Worm (Caenorhabditis elegans): ENCODE results near the gene acl-3.

acl-3 gene

ce11 chrIV:11692071-11692673 is 40.3 kb upstream of the acl-3 start (continued):
- TF ChIP-seq K09A11.1 (tag; optimal IDR thresholded peaks at IDR 0.05; ENCODE audit: insufficient read depth) (no peak), pax-1 (tag; optimal IDR thresholded peaks at IDR 0.05) (no peak), rnt-1 (tag; optimal IDR thresholded peaks at IDR 0.05) (peak; percentile 81), unc-55 (GFP tag; optimal IDR thresholded peaks at IDR 0.05) (peak; percentile 62), fkh-6 (tag; optimal IDR thresholded peaks at IDR 0.05) (no peak), ceh-9 (tag; optimal IDR thresholded peaks at IDR 0.05) (no peak), ref-2 (tag; optimal IDR thresholded peaks at IDR 0.05) (peak; percentile 85), ceh-14 (tag; optimal IDR thresholded peaks at IDR 0.05) (peak; percentile 6), zip-5 (tag; optimal IDR thresholded peaks at IDR 0.05) (no peak), pqm-1 (tag; optimal IDR thresholded peaks at IDR 0.05) (peak; percentile 44), dmd-4 (tag; optimal IDR thresholded peaks at IDR 0.05; ENCODE audit: borderline replicate concordance) (no peak), ama-1 (optimal IDR thresholded peaks at IDR 0.05) (no peak), fkh-10 (GFP tag; optimal IDR thresholded peaks at IDR 0.05) (no peak), hlh-8 (tag; optimal IDR thresholded peaks at IDR 0.05) (no peak), nfya-1 (tag; optimal IDR thresholded peaks at IDR 0.05) (peak; percentile 81), Y22D7AL.16 (tag; optimal IDR thresholded peaks at IDR 0.05) (no peak), che-1 (tag; optimal IDR thresholded peaks at IDR 0.05) (no peak), hlh-13 (GFP tag; optimal IDR thresholded peaks at IDR 0.05) (no peak), lim-6 (tag; optimal IDR thresholded peaks at IDR 0.05) (no peak), hlh-30 (tag; optimal IDR thresholded peaks at IDR 0.05; ENCODE audit: insufficient read depth) (no peak), ceh-2 (tag; optimal IDR thresholded peaks at IDR 0.05) (peak; percentile 11), tbx-2 (tag; optimal IDR thresholded peaks at IDR 0.05) (peak; percentile 76), C38D4.7 (GFP tag; optimal IDR thresholded peaks at IDR 0.05) (no peak), pat-9 (tag; optimal IDR thresholded peaks at IDR 0.05) (no peak), elt-4 (tag; optimal IDR thresholded peaks at IDR 0.05) (no peak), ztf-16 (tag; optimal IDR thresholded peaks at IDR 0.05) (peak; percentile 46), ttx-3 (tag; optimal IDR thresholded peaks at IDR 0.05) (no peak), lin-11 (tag; optimal IDR thresholded peaks at IDR 0.05) (no peak), elt-2 (tag; optimal IDR thresholded peaks at IDR 0.05) (peak; percentile 91), eyg-1 (tag; optimal IDR thresholded peaks at IDR 0.05) (no peak), sdc-2 (tag; optimal IDR thresholded peaks at IDR 0.05) (no peak), ets-4 (tag; optimal IDR thresholded peaks at IDR 0.05) (no peak), ceh-22 (tag; optimal IDR thresholded peaks at IDR 0.05) (no peak), unc-42 (tag; optimal IDR thresholded peaks at IDR 0.05) (peak; percentile 98), sox-2 (GFP tag; IDR thresholded peaks at IDR 0.05) (peak; percentile 34; the same call in 1 of the 2 replicates), syd-9 (tag; optimal IDR thresholded peaks at IDR 0.05) (peak; percentile 52), fax-1 (tag; optimal IDR thresholded peaks at IDR 0.05) (no peak), unc-3 (GFP tag; conservative IDR thresholded peaks at IDR 0.05) (no peak), unc-3 (tag; optimal IDR thresholded peaks at IDR 0.05) (no peak), ceh-30 (tag; optimal IDR thresholded peaks at IDR 0.05) (no peak), T23F11.4 (GFP tag; optimal IDR thresholded peaks at IDR 0.05) (no peak), dve-1 (tag; optimal IDR thresholded peaks at IDR 0.05) (peak; percentile 72), odd-2 (tag; optimal IDR thresholded peaks at IDR 0.05) (peak; percentile 18)

ce11 chrIV:11691524-11691923 is 39.7 kb upstream of the acl-3 start:
- TF ChIP-seq C38D4.7 (GFP tag; optimal IDR thresholded peaks at IDR 0.05) = no peak
- no peak for TF ChIP-seq hlh-13 (GFP tag; optimal IDR thresholded peaks at IDR 0.05)
- no peak for TF ChIP-seq elt-2 (tag; optimal IDR thresholded peaks at IDR 0.05)
- TF ChIP-seq pax-1 (tag; optimal IDR thresholded peaks at IDR 0.05) = no peak
- no peak for TF ChIP-seq pqm-1 (tag; optimal IDR thresholded peaks at IDR 0.05)
- TF ChIP-seq F13H6.1 (tag; optimal IDR thresholded peaks at IDR 0.05) = no peak
- no peak for TF ChIP-seq tbx-2 (tag; optimal IDR thresholded peaks at IDR 0.05)
- no peak for TF ChIP-seq mec-3 (tag; optimal IDR thresholded peaks at IDR 0.05; ENCODE audit: borderline replicate concordance)
- TF ChIP-seq ceh-48 (tag; optimal IDR thresholded peaks at IDR 0.05) = no peak
- no peak for TF ChIP-seq elt-4 (tag; optimal IDR thresholded peaks at IDR 0.05)
- TF ChIP-seq ceh-19 (GFP tag; optimal IDR thresholded peaks at IDR 0.05) = no peak
- no peak for TF ChIP-seq K02D7.2 (tag; optimal IDR thresholded peaks at IDR 0.05)

Measured in whole organism, late embryonic.